Worm (Caenorhabditis elegans) whole organism, early embryonic: ENCODE results near the gene T07F8.1.

ENCODE experiments used
- B0310.2 ChIP-seq: sonication (generic microtip); optimal IDR thresholded peaks from 2 replicates; lab custom pipeline; 2016; ENCODE audit warnings: mild to moderate bottlenecking, missing genetic modification characterization, missing compliant biosample characterization
- aly-1 ChIP-seq: sonication (generic microtip); optimal IDR thresholded peaks from 2 replicates; lab custom pipeline; 2016; ENCODE audit warnings: missing genetic modification characterization, missing compliant biosample characterization
- ama-1 ChIP-seq: fragments of 150-350 bp; optimal IDR thresholded peaks from 2 replicates; lab custom pipeline; 2014
- ets-7 ChIP-seq: sonication (generic microtip); optimal IDR thresholded peaks from 2 replicates; lab custom pipeline; 2016; ENCODE audit warnings: missing genotype, missing genetic modification characterization, missing compliant biosample characterization
- sea-1 ChIP-seq: fragments of 200-800 bp; sonication (Bioruptor generic); conservative IDR thresholded peaks from 2 replicates; pipeline ENCODE4 v1.3.6; 2022; ENCODE audit warnings: missing genetic modification characterization, missing compliant biosample characterization

DNA sequence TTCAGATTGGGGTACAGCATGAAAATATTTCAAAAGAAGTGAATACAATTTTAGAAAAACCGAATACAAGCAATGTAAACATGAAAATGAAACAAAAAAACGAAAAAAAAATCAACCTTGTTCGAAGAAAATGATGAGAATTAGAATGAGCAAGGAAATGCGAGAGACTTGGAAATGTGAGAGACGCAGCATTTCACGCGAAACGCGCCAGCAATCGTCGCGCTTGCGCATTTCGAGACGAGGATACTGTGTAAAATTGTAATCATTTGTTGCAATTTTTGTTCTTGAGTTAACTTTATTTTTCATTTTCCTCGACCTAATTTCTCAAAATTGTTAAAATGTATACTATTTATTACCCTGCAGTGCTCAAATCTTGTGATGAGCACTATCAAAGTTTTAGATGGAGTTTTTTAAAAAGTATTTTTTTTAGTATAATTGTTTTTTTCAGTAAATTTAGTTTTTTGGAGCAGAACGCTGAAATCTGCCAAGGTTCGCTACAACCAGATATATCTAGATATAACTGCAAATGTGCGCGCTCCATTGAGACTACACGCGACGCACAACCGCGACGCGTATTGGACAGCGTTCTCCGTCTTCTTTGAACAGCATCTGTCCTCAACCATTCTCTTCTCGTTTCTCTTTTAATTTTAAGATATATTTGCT lies 3.9 kb downstream of the T07F8.1 start, which contains the start of gene fust-1:
- TF ChIP-seq ets-7 (tag; lab: Kevin White, UChicago) (no peak), ama-1 (no peak), aly-1 (tag; lab: Kevin White, UChicago) (no peak), sea-1 (GFP tag; lab: Robert Waterston, UW) (no peak; the same call in 1 of the 2 replicates), B0310.2 (no peak)
